Worm (Caenorhabditis elegans) whole organism, late embryonic: ENCODE data around the gene piki-1.

Source experiments
- ahr-1 ChIP-seq: sonication (generic microtip); optimal IDR thresholded peaks from 2 replicates; lab custom pipeline; 2016; ENCODE audit warnings: missing genetic modification characterization, missing compliant biosample characterization
- eyg-1 ChIP-seq: sonication (generic microtip); optimal IDR thresholded peaks from 2 replicates; lab custom pipeline; 2016; ENCODE audit warnings: missing genotype, missing genetic modification characterization, missing compliant biosample characterization
- tbx-2 ChIP-seq: sonication (generic microtip); optimal IDR thresholded peaks from 2 replicates; lab custom pipeline; 2016; ENCODE audit warnings: missing genetic modification characterization, missing compliant biosample characterization

DNA sequence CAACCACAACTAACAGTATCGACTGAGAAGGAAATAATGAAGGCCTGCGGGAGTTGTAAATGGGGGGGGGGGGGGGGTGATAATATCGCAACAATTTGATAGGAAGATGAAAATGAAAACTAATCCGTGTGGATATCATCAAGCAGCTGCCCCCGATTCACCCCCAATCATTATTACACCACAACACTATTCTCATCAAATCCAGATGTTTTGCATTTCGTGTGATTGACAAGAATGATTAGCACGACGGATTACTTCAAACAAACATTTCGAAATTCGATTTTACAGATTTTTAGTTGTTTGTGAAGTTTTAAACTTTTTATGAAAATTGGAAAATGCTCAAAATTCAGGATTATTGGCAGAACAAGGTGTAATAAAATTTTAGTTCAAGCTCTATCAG, 22.1 kb downstream of the piki-1 start:
- TF ChIP-seq eyg-1 (tag; lab: Kevin White, UChicago), result no peak
- no peak for TF ChIP-seq ahr-1 (tag; lab: Kevin White, UChicago)
- no peak for TF ChIP-seq tbx-2 (tag; lab: Kevin White, UChicago)
